Fruit fly (Drosophila melanogaster): ENCODE data around the gene CG34027.
A peak's percentile ranks its signal among the peaks of the same experiment; 100 is the strongest.
"Not testable (repeated sequence)": the region's sequence is repeated elsewhere in the genome, so short reads cannot be mapped to it uniquely, and the experiment has no call there.

The CG34027 gene

dm6 chr3R:25123262-25123661, 14.4 kb upstream of the CG34027 start, which contains the start of gene vig2 (continued):
- peak; percentile 27 for TF ChIP-seq CG12391 (tag; optimal IDR thresholded peaks at IDR 0.05)
- peak; percentile 94 for TF ChIP-seq amos (GFP tag; IDR thresholded peaks at IDR 0.05; ENCODE audit: partially characterized antibody)
- peak; percentile 3 for TF ChIP-seq CG17829 (tag; optimal IDR thresholded peaks at IDR 0.05)
- peak; percentile 93 for TF ChIP-seq chm (GFP tag; IDR thresholded peaks at IDR 0.05)
- not testable (repeated sequence) for TF ChIP-seq hkb, pan (optimal IDR thresholded peaks at IDR 0.05)
- TF ChIP-seq hkb (GFP tag; IDR thresholded peaks at IDR 0.05) = peak; percentile 61; the same call in 1 of the 2 replicates
- TF ChIP-seq lola (GFP tag; optimal IDR thresholded peaks at IDR 0.05) = peak in 1 of 3 experiments; percentile 6
- peak; percentile 49 for TF ChIP-seq Fer2 (tag; optimal IDR thresholded peaks at IDR 0.05)
- peak; percentile 36 for TF ChIP-seq YL-1 (GFP tag; optimal IDR thresholded peaks at IDR 0.05)
- TF ChIP-seq lmd (GFP tag; IDR thresholded peaks at IDR 0.05) = peak; percentile 71; the same call in 1 of the 2 replicates
- TF ChIP-seq ranshi (GFP tag; IDR thresholded peaks at IDR 0.05) = peak; percentile 66; the same call in 1 of the 2 replicates
- peak; percentile 79; the same call in 1 of the 2 replicates for TF ChIP-seq sens-2 (GFP tag; IDR thresholded peaks at IDR 0.05)
- peak; percentile 57 for TF ChIP-seq CG6765 (GFP tag; optimal IDR thresholded peaks at IDR 0.05)
- TF ChIP-seq Hr3 (GFP tag; optimal IDR thresholded peaks at IDR 0.05) = peak; percentile 3
- peak; percentile 27; the same call in 1 of the 2 replicates for TF ChIP-seq E2f2 (GFP tag; IDR thresholded peaks at IDR 0.05)
- peak; percentile 5 for TF ChIP-seq CG6254 (GFP tag; optimal IDR thresholded peaks at IDR 0.05)
- TF ChIP-seq Mrtf (GFP tag; IDR thresholded peaks at IDR 0.05) = peak; percentile 49; the same call in 1 of the 3 replicates
- 0 out of 3 replicates have a peak, but pooled peaks have one; percentile 33 for TF ChIP-seq z (GFP tag; IDR thresholded peaks at IDR 0.05)
- TF ChIP-seq inv (GFP tag; IDR thresholded peaks at IDR 0.05; ENCODE audit: partially characterized antibody) = peak; percentile 87
- TF ChIP-seq ac (GFP tag; optimal IDR thresholded peaks at IDR 0.05) = peak; percentile 2
- peak; percentile 10 for TF ChIP-seq exex (tag; optimal IDR thresholded peaks at IDR 0.05)
- TF ChIP-seq Sox100B (GFP tag; optimal IDR thresholded peaks at IDR 0.05) = peak; percentile 39
- peak; percentile 12 for TF ChIP-seq unpg (GFP tag; optimal IDR thresholded peaks at IDR 0.05)
- TF ChIP-seq CG2875 (GFP tag; optimal IDR thresholded peaks at IDR 0.05) = peak; percentile 33
- peak; percentile 75 for TF ChIP-seq CG7271 (tag; optimal IDR thresholded peaks at IDR 0.05)
- TF ChIP-seq vvl (GFP tag; IDR thresholded peaks at IDR 0.05) = peak; percentile 88
- TF ChIP-seq Fer1 (GFP tag; optimal IDR thresholded peaks at IDR 0.05) = peak; percentile 13
- peak; percentile 56 for TF ChIP-seq Sry-δ (GFP tag; optimal IDR thresholded peaks at IDR 0.05)
- TF ChIP-seq CG14667 (GFP tag; IDR thresholded peaks at IDR 0.05) = 0 out of 2 replicates have a peak, but pooled peaks have one; percentile 23
- TF ChIP-seq CG10431 (GFP tag; optimal IDR thresholded peaks at IDR 0.05) = peak; percentile 54
- peak; percentile 22; the same call in 1 of the 2 replicates for TF ChIP-seq CG8765 (GFP tag; IDR thresholded peaks at IDR 0.05)
- peak; percentile 59 for TF ChIP-seq CG10209 (GFP tag; optimal IDR thresholded peaks at IDR 0.05)
- TF ChIP-seq NfI (GFP tag; optimal IDR thresholded peaks at IDR 0.05) = peak; percentile 81
- peak; percentile 44 for TF ChIP-seq CG12659 (GFP tag; optimal IDR thresholded peaks at IDR 0.05)
- TF ChIP-seq pan (GFP tag; optimal IDR thresholded peaks at IDR 0.05 in 1 of 2, IDR thresholded peaks at IDR 0.05 in 1 of 2) = peak in 1 of 2 experiments; percentile 80
- peak; percentile 75 for TF ChIP-seq unc-4 (GFP tag; IDR thresholded peaks at IDR 0.05; ENCODE audit: partially characterized antibody)
- TF ChIP-seq CG14710 (tag; optimal IDR thresholded peaks at IDR 0.05) = peak; percentile 43
- TF ChIP-seq luna (GFP tag; optimal IDR thresholded peaks at IDR 0.05) = peak; percentile 5
- TF ChIP-seq Jarid2 (GFP tag; optimal IDR thresholded peaks at IDR 0.05) = peak; percentile 23
- peak; percentile 84 for TF ChIP-seq CG10366 (GFP tag; IDR thresholded peaks at IDR 0.05)
- peak; percentile 50 for TF ChIP-seq CG2116 (GFP tag; optimal IDR thresholded peaks at IDR 0.05)
- peak; percentile 16 for TF ChIP-seq D19B (GFP tag; optimal IDR thresholded peaks at IDR 0.05)
- TF ChIP-seq sob (GFP tag; IDR thresholded peaks at IDR 0.05) = peak; percentile 84
- peak; percentile 64; the same call in 2 of the 3 replicates for TF ChIP-seq CG34224 (GFP tag; IDR thresholded peaks at IDR 0.05; ENCODE audit: partially characterized antibody)
- TF ChIP-seq HLHmδ (GFP tag; optimal IDR thresholded peaks at IDR 0.05) = peak; percentile 72
- TF ChIP-seq Scr (GFP tag; IDR thresholded peaks at IDR 0.05; ENCODE audit: partially characterized antibody) = peak; percentile 90
- TF ChIP-seq CG6813 (GFP tag; optimal IDR thresholded peaks at IDR 0.05) = peak; percentile 59
- TF ChIP-seq Rfx (GFP tag; IDR thresholded peaks at IDR 0.05) = peak; percentile 93

All from whole organism, embryonic.